Fruit fly (Drosophila melanogaster) whole organism, embryonic: ENCODE results near the gene CG2652.

Source experiments
- Adf1 ChIP-seq: fragments of 200-800 bp; sonication (Bioruptor generic); IDR thresholded peaks from 2 replicates; pipeline ENCODE4 v1.3.6; 2022; ENCODE audit warnings: missing biosample characterization, missing genetic modification characterization
- Atf6 ChIP-seq: fragments of 200-800 bp; sonication (Bioruptor generic); IDR thresholded peaks from 2 replicates; pipeline ENCODE4 v1.3.6; 2022; ENCODE audit warnings: missing biosample characterization, missing genetic modification characterization
- B-H2 ChIP-seq: fragments of 200-800 bp; sonication (Bioruptor generic); optimal IDR thresholded peaks from 2 replicates; lab custom pipeline; 2018; ENCODE audit warnings: missing biosample characterization, mild to moderate bottlenecking, missing genetic modification characterization
- Blimp-1 ChIP-seq: fragments of 200-800 bp; sonication (Bioruptor generic); optimal IDR thresholded peaks from 3 replicates; lab custom pipeline; 2018; ENCODE audit warnings: missing biosample characterization, missing genetic modification characterization, mild to moderate bottlenecking, moderate library complexity, missing genetic modification reagents
- Bteb2 ChIP-seq: fragments of 200-800 bp; sonication (Bioruptor generic); optimal IDR thresholded peaks from 2 replicates; lab custom pipeline; 2016; ENCODE audit warnings: missing biosample characterization, missing genetic modification characterization
- CG10267 ChIP-seq: fragments of 200-800 bp; sonication (Bioruptor generic); optimal IDR thresholded peaks from 2 replicates; lab custom pipeline; 2018; ENCODE audit warnings: missing biosample characterization, mild to moderate bottlenecking, missing genetic modification characterization, moderate library complexity
- CG10366 ChIP-seq: fragments of 200-800 bp; sonication (Bioruptor generic); IDR thresholded peaks from 2 replicates; pipeline ENCODE4 v1.3.6; 2022; ENCODE audit warnings: missing biosample characterization, missing genetic modification characterization
- CG10654 ChIP-seq: fragments of 200-800 bp; sonication (Bioruptor generic); optimal IDR thresholded peaks from 2 replicates; lab custom pipeline; 2016; ENCODE audit warnings: missing biosample characterization, missing genetic modification characterization
- CG12942 ChIP-seq: fragments of 200-800 bp; sonication (Bioruptor generic); optimal IDR thresholded peaks from 3 replicates; lab custom pipeline; 2016; ENCODE audit warnings: missing biosample characterization, missing genetic modification characterization
- CG14441 ChIP-seq: fragments of 200-800 bp; sonication (Bioruptor generic); IDR thresholded peaks from 2 replicates; pipeline ENCODE4 v1.3.6; 2022; ENCODE audit warnings: missing biosample characterization, missing genetic modification characterization
- CG14667 ChIP-seq: fragments of 200-800 bp; sonication (Bioruptor generic); IDR thresholded peaks from 2 replicates; pipeline ENCODE4 v1.3.6; 2022; ENCODE audit warnings: missing biosample characterization, missing genetic modification characterization
- CG2678 ChIP-seq: fragments of 200-800 bp; sonication (Bioruptor generic); optimal IDR thresholded peaks from 3 replicates; lab custom pipeline; 2019; ENCODE audit warnings: missing biosample characterization, mild to moderate bottlenecking, missing genetic modification characterization, moderate library complexity
- CG3065 ChIP-seq: fragments of 200-800 bp; sonication (Bioruptor generic); optimal IDR thresholded peaks from 2 replicates; lab custom pipeline; 2016; ENCODE audit warnings: missing biosample characterization, missing genetic modification characterization
- CG4360 ChIP-seq: fragments of 200-800 bp; sonication (Bioruptor generic); IDR thresholded peaks from 2 replicates; pipeline ENCODE4 v1.3.6; 2022; ENCODE audit warnings: missing biosample characterization, missing genetic modification characterization
- CG6254 ChIP-seq: fragments of 200-800 bp; sonication (Bioruptor generic); optimal IDR thresholded peaks from 3 replicates; lab custom pipeline; 2017; ENCODE audit warnings: mild to moderate bottlenecking, missing biosample characterization, missing genetic modification reagents, missing genetic modification characterization
- CG9215 ChIP-seq: fragments of 200-800 bp; sonication (Bioruptor generic); IDR thresholded peaks from 2 replicates; pipeline ENCODE4 v1.3.6; 2022; ENCODE audit warnings: missing biosample characterization, missing genetic modification characterization
- CTCF ChIP-seq: fragments of 200-800 bp; sonication (Bioruptor generic); optimal IDR thresholded peaks from 2 replicates; lab custom pipeline; 2017; ENCODE audit warnings: missing biosample characterization, mild to moderate bottlenecking, missing genetic modification characterization, moderate library complexity
- Chrac-16 ChIP-seq: fragments of 200-800 bp; sonication (Bioruptor generic); optimal IDR thresholded peaks from 3 replicates; lab custom pipeline; 2016; ENCODE audit warnings: missing biosample characterization, missing genetic modification characterization
- Deaf1 ChIP-seq: fragments of 200-800 bp; optimal IDR thresholded peaks from 3 replicates; lab custom pipeline; 2019; ENCODE audit warnings: missing biosample characterization, mild to moderate bottlenecking, missing genetic modification characterization, moderate library complexity
- Ets65A ChIP-seq: fragments of 200-800 bp; sonication (Bioruptor generic); peaks from one replicate; lab custom pipeline; 2016; ENCODE audit warnings: missing biosample characterization, missing genetic modification characterization
- Fer3 ChIP-seq: fragments of 200-800 bp; sonication (Bioruptor generic); optimal IDR thresholded peaks from 2 replicates; lab custom pipeline; 2018; ENCODE audit warnings: missing biosample characterization, mild to moderate bottlenecking, missing genetic modification characterization, moderate library complexity
- H2.0 ChIP-seq: fragments of 200-800 bp; sonication (Bioruptor generic); IDR thresholded peaks from 2 replicates; pipeline ENCODE4 v1.3.6; 2022; ENCODE audit warnings: missing biosample characterization, missing genetic modification characterization
- Hey ChIP-seq: fragments of 200-800 bp; sonication (Bioruptor generic); optimal IDR thresholded peaks from 3 replicates; lab custom pipeline; 2018; ENCODE audit warnings: missing biosample characterization, mild to moderate bottlenecking, missing genetic modification characterization
- MBD-R2 ChIP-seq: fragments of 200-800 bp; sonication (Bioruptor generic); IDR thresholded peaks from 2 replicates; pipeline ENCODE4 v1.3.6; 2022; ENCODE audit warnings: missing biosample characterization, missing genetic modification characterization
- NfI ChIP-seq: fragments of 200-800 bp; sonication (Bioruptor generic); optimal IDR thresholded peaks from 3 replicates; lab custom pipeline; 2018; ENCODE audit warnings: missing biosample characterization, mild to moderate bottlenecking, missing genetic modification characterization, moderate library complexity
- PHDP ChIP-seq: fragments of 200-800 bp; sonication (Bioruptor generic); optimal IDR thresholded peaks from 3 replicates; lab custom pipeline; 2018; ENCODE audit warnings: missing biosample characterization, mild to moderate bottlenecking, missing genetic modification characterization, moderate library complexity
- ac ChIP-seq: fragments of 200-800 bp; sonication (Bioruptor generic); optimal IDR thresholded peaks from 3 replicates; lab custom pipeline; 2017; ENCODE audit warnings: missing biosample characterization, mild to moderate bottlenecking, missing genetic modification characterization
- al ChIP-seq: fragments of 200-800 bp; sonication (Bioruptor generic); IDR thresholded peaks from 2 replicates; pipeline ENCODE4 v1.3.6; 2022; ENCODE audit warnings: missing biosample characterization, missing genetic modification characterization
- cato ChIP-seq: fragments of 200-800 bp; sonication (Bioruptor generic); optimal IDR thresholded peaks from 2 replicates; lab custom pipeline; 2016; ENCODE audit warnings: missing biosample characterization, missing genetic modification characterization, borderline replicate concordance
- corto ChIP-seq: fragments of 200-800 bp; sonication (Bioruptor generic); optimal IDR thresholded peaks from 2 replicates; lab custom pipeline; 2016; ENCODE audit warnings: missing biosample characterization, mild to moderate bottlenecking, missing genetic modification characterization, moderate library complexity
- dan ChIP-seq: fragments of 200-800 bp; sonication (Bioruptor generic); IDR thresholded peaks from 2 replicates; pipeline ENCODE4 v1.3.6; 2022; ENCODE audit warnings: missing biosample characterization, missing genetic modification characterization
- dysf ChIP-seq: fragments of 200-800 bp; sonication (Bioruptor generic); IDR thresholded peaks from 3 replicates; pipeline ENCODE4 v1.3.6; 2022; ENCODE audit warnings: missing biosample characterization, missing genetic modification characterization
- exex ChIP-seq: fragments of 200-800 bp; sonication (Bioruptor generic); optimal IDR thresholded peaks from 4 replicates; lab custom pipeline; 2018; ENCODE audit warnings: missing biosample characterization, mild to moderate bottlenecking, missing genetic modification characterization, moderate library complexity
- gem ChIP-seq: fragments of 200-800 bp; sonication (Bioruptor generic); optimal IDR thresholded peaks from 2 replicates; lab custom pipeline; 2019; ENCODE audit warnings: missing biosample characterization, mild to moderate bottlenecking, missing genetic modification characterization, moderate library complexity
- gfzf ChIP-seq: fragments of 200-800 bp; sonication (Bioruptor generic); optimal IDR thresholded peaks from 2 replicates; lab custom pipeline; 2016; ENCODE audit warnings: missing biosample characterization, mild to moderate bottlenecking, missing genetic modification characterization, moderate library complexity
- grn ChIP-seq: fragments of 200-800 bp; sonication (Bioruptor generic); optimal IDR thresholded peaks from 3 replicates; lab custom pipeline; 2017; ENCODE audit warnings: missing biosample characterization, missing genetic modification characterization
- lab ChIP-seq: fragments of 200-800 bp; sonication (Bioruptor generic); optimal IDR thresholded peaks from 3 replicates; lab custom pipeline; 2017; ENCODE audit warnings: missing biosample characterization, missing genetic modification characterization, mild to moderate bottlenecking, moderate library complexity, missing genetic modification reagents
- luna ChIP-seq: fragments of 200-800 bp; sonication (Bioruptor generic); optimal IDR thresholded peaks from 2 replicates; lab custom pipeline; 2016; ENCODE audit warnings: missing biosample characterization, missing genetic modification characterization
- mam ChIP-seq: fragments of 200-800 bp; sonication (Bioruptor generic); optimal IDR thresholded peaks from 3 replicates; lab custom pipeline; 2016; ENCODE audit warnings: missing biosample characterization, missing genetic modification characterization
- pfk ChIP-seq: fragments of 200-800 bp; sonication (Bioruptor generic); optimal IDR thresholded peaks from 2 replicates; lab custom pipeline; 2018; ENCODE audit warnings: missing biosample characterization, mild to moderate bottlenecking, missing genetic modification characterization, moderate library complexity
- run ChIP-seq: fragments of 200-800 bp; sonication (Bioruptor generic); optimal IDR thresholded peaks from 3 replicates; lab custom pipeline; 2018; ENCODE audit warnings: missing biosample characterization, mild to moderate bottlenecking, missing genetic modification characterization
- scrt ChIP-seq: fragments of 200-800 bp; sonication (Bioruptor generic); optimal IDR thresholded peaks from 2 replicates; lab custom pipeline; 2018; ENCODE audit warnings: missing biosample characterization, mild to moderate bottlenecking, missing genetic modification characterization, moderate library complexity
- sisA ChIP-seq: fragments of 200-800 bp; sonication (Bioruptor generic); IDR thresholded peaks from 2 replicates; pipeline ENCODE4 v1.3.6; 2022; ENCODE audit warnings: missing biosample characterization, missing genetic modification characterization
- so ChIP-seq: fragments of 200-800 bp; sonication (Bioruptor generic); IDR thresholded peaks from 3 replicates; pipeline ENCODE4 v1.3.6; 2022; ENCODE audit warnings: missing biosample characterization, missing genetic modification characterization
- tx ChIP-seq: fragments of 200-800 bp; sonication (Bioruptor generic); optimal IDR thresholded peaks from 2 replicates; lab custom pipeline; 2016; ENCODE audit warnings: missing biosample characterization, missing genetic modification characterization
- unc-4 ChIP-seq: fragments of 200-800 bp; sonication (Bioruptor generic); IDR thresholded peaks from 2 replicates; pipeline ENCODE4 v1.3.6; 2022; ENCODE audit warnings: missing biosample characterization, missing genetic modification characterization; ENCODE audit not compliant: partially characterized antibody
- unpg ChIP-seq: fragments of 200-800 bp; sonication (Bioruptor generic); optimal IDR thresholded peaks from 3 replicates; lab custom pipeline; 2018; ENCODE audit warnings: missing biosample characterization, mild to moderate bottlenecking, missing genetic modification characterization, moderate library complexity
- wek ChIP-seq: fragments of 200-800 bp; sonication (Bioruptor generic); optimal IDR thresholded peaks from 3 replicates; lab custom pipeline; 2018; ENCODE audit warnings: missing biosample characterization, mild to moderate bottlenecking, missing genetic modification characterization, moderate library complexity

Gene CG2652

dm6 chrX:2658258-2658853, 24.4 kb downstream of the CG2652 start (continued):
- no peak for TF ChIP-seq Atf6 (GFP tag; lab: Robert Waterston, UW)
- no peak for TF ChIP-seq MBD-R2 (GFP tag; lab: Robert Waterston, UW)
- no peak for TF ChIP-seq cato (GFP tag; lab: Kevin White, UChicago)
- TF ChIP-seq Deaf1: peak; percentile 32
- TF ChIP-seq NfI: no peak

DNA sequence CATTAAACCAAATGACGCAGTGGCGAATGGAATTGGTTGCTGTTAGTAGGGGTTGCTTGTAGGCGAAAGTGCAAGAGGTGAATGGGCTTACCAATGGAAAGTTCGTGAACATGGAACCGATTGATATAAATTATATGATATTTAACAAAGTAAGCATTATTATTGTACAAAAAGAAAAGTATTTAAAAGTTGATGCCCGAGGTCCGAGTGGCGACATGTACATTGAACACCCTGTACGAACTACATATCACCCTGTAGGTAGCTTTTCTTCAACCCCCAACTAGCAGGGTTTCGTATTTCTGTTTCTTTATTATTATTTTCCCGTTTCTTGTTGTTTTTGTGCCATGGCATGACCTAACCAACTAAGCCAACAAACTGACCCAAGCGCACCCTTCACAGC, 25.5 kb downstream of the CG2652 start:
- 0 out of 3 replicates have a peak, but pooled peaks have one; percentile 20 for TF ChIP-seq dysf (GFP tag; lab: Robert Waterston, UW)
- no peak for TF ChIP-seq corto (GFP tag; lab: Kevin White, UChicago)
- TF ChIP-seq mam (GFP tag; lab: Kevin White, UChicago): no peak
- TF ChIP-seq tx (GFP tag; lab: Kevin White, UChicago): no peak
- TF ChIP-seq CG10366 (GFP tag; lab: Robert Waterston, UW): peak; percentile 14; the same call in 1 of the 2 replicates
- TF ChIP-seq wek (GFP tag; lab: Kevin White, UChicago): no peak
- TF ChIP-seq CG6254 (GFP tag; lab: Kevin White, UChicago): peak; percentile 98
- TF ChIP-seq luna: no peak
- no peak for TF ChIP-seq run (tag; lab: Kevin White, UChicago)
- no peak for TF ChIP-seq unc-4 (GFP tag; lab: Robert Waterston, UW)
- no peak for TF ChIP-seq CG12942

DNA sequence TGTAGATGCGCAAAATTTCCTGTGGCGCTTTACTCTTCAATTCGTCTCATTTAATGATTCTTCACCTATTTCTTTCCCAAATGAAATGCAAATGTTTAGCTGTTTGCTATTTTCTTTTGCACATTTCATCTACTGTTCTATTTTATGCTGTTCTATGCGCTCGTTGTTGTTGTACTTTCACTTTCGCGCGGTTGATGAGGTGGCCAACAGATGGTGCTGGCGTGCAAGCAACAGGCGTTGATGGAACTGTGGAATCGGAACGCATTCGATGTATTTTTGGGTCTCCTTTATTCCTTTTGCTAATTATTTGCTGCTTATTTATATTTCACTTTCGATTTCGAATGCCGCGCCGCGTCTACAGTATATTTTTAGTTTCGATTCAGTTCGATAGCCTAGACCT, 26.7 kb downstream of the CG2652 start:
- TF ChIP-seq scrt (GFP tag; lab: Kevin White, UChicago): peak; percentile 12
- peak; percentile 47 for TF ChIP-seq Ets65A (GFP tag; lab: Kevin White, UChicago)
- no peak for TF ChIP-seq CG10267
- TF ChIP-seq pfk: peak; percentile 78
- TF ChIP-seq Fer3 (tag; lab: Kevin White, UChicago): no peak
- TF ChIP-seq CG4360: peak; percentile 65
- TF ChIP-seq CTCF (GFP tag; lab: Kevin White, UChicago): peak; percentile 88
- TF ChIP-seq Chrac-16: no peak
- TF ChIP-seq Blimp-1 (GFP tag; lab: Kevin White, UChicago): peak; percentile 83
- TF ChIP-seq so (GFP tag; lab: Robert Waterston, UW): no peak

dm6 chrX:2655479-2655878, 27.3 kb downstream of the CG2652 start:
- TF ChIP-seq CTCF (GFP tag; lab: Kevin White, UChicago): no peak
- no peak for TF ChIP-seq Adf1 (GFP tag; lab: Robert Waterston, UW)
- peak; percentile 33 for TF ChIP-seq exex
- no peak for TF ChIP-seq CG2678 (tag; lab: Kevin White, UChicago)
- TF ChIP-seq Bteb2 (GFP tag; lab: Kevin White, UChicago): no peak
- no peak for TF ChIP-seq dan (GFP tag; lab: Robert Waterston, UW)
- TF ChIP-seq CG14667 (GFP tag; lab: Robert Waterston, UW): no peak
- no peak for TF ChIP-seq sisA (GFP tag; lab: Robert Waterston, UW)
- no peak for TF ChIP-seq PHDP (tag; lab: Kevin White, UChicago)
- TF ChIP-seq CG3065: no peak
- peak; percentile 69 for TF ChIP-seq grn (GFP tag; lab: Kevin White, UChicago)
- TF ChIP-seq CG9215 (GFP tag; lab: Robert Waterston, UW): no peak
- TF ChIP-seq B-H2 (GFP tag; lab: Kevin White, UChicago): no peak
- no peak for TF ChIP-seq CG10267
- TF ChIP-seq gem (tag; lab: Kevin White, UChicago): peak; percentile 31
- TF ChIP-seq unpg: no peak
- TF ChIP-seq lab: peak; percentile 35
- no peak for TF ChIP-seq gfzf (GFP tag; lab: Kevin White, UChicago)
- TF ChIP-seq H2.0: no peak
- no peak for TF ChIP-seq ac (GFP tag; lab: Kevin White, UChicago)
- no peak for TF ChIP-seq CG10654 (GFP tag; lab: Kevin White, UChicago)
- no peak for TF ChIP-seq al
- TF ChIP-seq Hey: no peak
- TF ChIP-seq CG14441 (GFP tag; lab: Robert Waterston, UW): no peak
